Fruit fly (Drosophila melanogaster) whole organism, prepupa: ENCODE data around the gene CG6055.

Source experiments
- Blimp-1 ChIP-seq: fragments of 200-800 bp; sonication (Bioruptor generic); optimal IDR thresholded peaks from 3 replicates; lab custom pipeline; 2017; ENCODE audit warnings: missing biosample characterization, missing genetic modification characterization, mild to moderate bottlenecking, moderate library complexity, missing genetic modification reagents
- CG10631 ChIP-seq: fragments of 200-800 bp; sonication (Bioruptor generic); optimal IDR thresholded peaks from 2 replicates; lab custom pipeline; 2016; ENCODE audit warnings: missing biosample characterization, missing genetic modification characterization
- CG10669 ChIP-seq: fragments of 200-800 bp; sonication (Bioruptor generic); optimal IDR thresholded peaks from 3 replicates; lab custom pipeline; 2018; ENCODE audit warnings: missing biosample characterization, mild to moderate bottlenecking, missing genetic modification characterization, moderate library complexity
- CG11294 ChIP-seq: fragments of 200-800 bp; sonication (Bioruptor generic); IDR thresholded peaks from 2 replicates; pipeline ENCODE4 v1.3.6; 2022; ENCODE audit warnings: missing biosample characterization, missing genetic modification characterization
- CG11762 ChIP-seq: fragments of 200-800 bp; sonication (Bioruptor generic); optimal IDR thresholded peaks from 3 replicates; lab custom pipeline; 2016; ENCODE audit warnings: missing biosample characterization, missing genetic modification characterization; ENCODE audit not compliant: insufficient read depth
- CG11902 ChIP-seq: fragments of 200-800 bp; sonication (Bioruptor generic); optimal IDR thresholded peaks from 3 replicates; lab custom pipeline; 2016; ENCODE audit warnings: missing biosample characterization, missing genetic modification characterization
- CG15336 ChIP-seq: fragments of 200-800 bp; sonication (Bioruptor generic); IDR thresholded peaks from 2 replicates; pipeline ENCODE4 v1.3.6; 2022; ENCODE audit warnings: missing biosample characterization, missing genetic modification characterization
- CG16779 ChIP-seq: fragments of 200-800 bp; sonication (Bioruptor generic); optimal IDR thresholded peaks from 3 replicates; lab custom pipeline; 2017; ENCODE audit warnings: missing biosample characterization, mild to moderate bottlenecking, missing genetic modification characterization
- CG3032 ChIP-seq: fragments of 200-800 bp; optimal IDR thresholded peaks from 2 replicates; lab custom pipeline; 2019; ENCODE audit warnings: missing biosample characterization, mild to moderate bottlenecking, missing genetic modification characterization, moderate library complexity
- CG32006 ChIP-seq: fragments of 200-800 bp; sonication (Bioruptor generic); optimal IDR thresholded peaks from 3 replicates; lab custom pipeline; 2017; ENCODE audit warnings: missing biosample characterization, mild to moderate bottlenecking, missing genetic modification characterization
- CG34406 ChIP-seq: fragments of 200-800 bp; sonication (Bioruptor generic); optimal IDR thresholded peaks from 3 replicates; lab custom pipeline; 2016; ENCODE audit warnings: missing biosample characterization, missing genetic modification characterization
- CG3919 ChIP-seq: fragments of 200-800 bp; sonication (Bioruptor generic); optimal IDR thresholded peaks from 3 replicates; lab custom pipeline; 2016; ENCODE audit warnings: missing biosample characterization, missing genetic modification characterization
- CG4318 ChIP-seq: fragments of 200-800 bp; sonication (Bioruptor generic); optimal IDR thresholded peaks from 3 replicates; lab custom pipeline; 2017; ENCODE audit warnings: missing biosample characterization, mild to moderate bottlenecking, missing genetic modification characterization
- CG6163 ChIP-seq: fragments of 200-800 bp; sonication (Bioruptor generic); IDR thresholded peaks from 3 replicates; pipeline ENCODE4 v1.3.6; 2022; ENCODE audit warnings: missing biosample characterization, missing genetic modification characterization
- CG6276 ChIP-seq: fragments of 200-800 bp; sonication (Bioruptor generic); optimal IDR thresholded peaks from 2 replicates; lab custom pipeline; 2017; ENCODE audit warnings: missing biosample characterization, mild to moderate bottlenecking, missing genetic modification characterization
- CG6808 ChIP-seq: fragments of 200-800 bp; sonication (Bioruptor generic); optimal IDR thresholded peaks from 3 replicates; lab custom pipeline; 2017; ENCODE audit warnings: missing biosample characterization, missing genetic modification characterization, mild to moderate bottlenecking, moderate library complexity, missing genetic modification reagents
- CG6854 ChIP-seq: fragments of 200-800 bp; sonication (Bioruptor generic); optimal IDR thresholded peaks from 2 replicates; lab custom pipeline; 2017; ENCODE audit warnings: missing biosample characterization, mild to moderate bottlenecking, missing genetic modification characterization
- CG7368 ChIP-seq: fragments of 200-800 bp; sonication (Bioruptor generic); optimal IDR thresholded peaks from 3 replicates; lab custom pipeline; 2016; ENCODE audit warnings: missing biosample characterization, missing genetic modification characterization
- CG9139 ChIP-seq: fragments of 200-800 bp; sonication (Bioruptor generic); optimal IDR thresholded peaks from 3 replicates; lab custom pipeline; 2017; ENCODE audit warnings: missing biosample characterization, mild to moderate bottlenecking, missing genetic modification characterization
- Eip75B ChIP-seq: fragments of 200-800 bp; sonication (Bioruptor generic); optimal IDR thresholded peaks from 3 replicates; lab custom pipeline; 2016; ENCODE audit warnings: missing biosample characterization, missing genetic modification characterization
- Eip93F ChIP-seq: fragments of 200-800 bp; sonication (Bioruptor generic); optimal IDR thresholded peaks from 2 replicates; lab custom pipeline; 2016; ENCODE audit warnings: missing biosample characterization, mild to moderate bottlenecking, missing genetic modification characterization
- Ets96B ChIP-seq: fragments of 200-800 bp; optimal IDR thresholded peaks from 2 replicates; lab custom pipeline; 2019; ENCODE audit warnings: missing biosample characterization, mild to moderate bottlenecking, missing genetic modification characterization, moderate library complexity
- Gug ChIP-seq: fragments of 200-800 bp; sonication (Bioruptor generic); IDR thresholded peaks from 2 replicates; pipeline ENCODE4 v1.3.6; 2022; ENCODE audit warnings: missing biosample characterization, missing genetic modification characterization
- Hr38 ChIP-seq: sonication (Bioruptor generic); optimal IDR thresholded peaks from 2 replicates; lab custom pipeline; 2016; ENCODE audit warnings: missing biosample characterization, missing genetic modification characterization
- Hr39 ChIP-seq: fragments of 200-800 bp; sonication (Bioruptor generic); optimal IDR thresholded peaks from 2 replicates; lab custom pipeline; 2016; ENCODE audit warnings: missing biosample characterization, missing genetic modification characterization
- Hr4 ChIP-seq: fragments of 200-800 bp; sonication (Bioruptor generic); optimal IDR thresholded peaks from 3 replicates; lab custom pipeline; 2016; ENCODE audit warnings: missing biosample characterization, missing genetic modification characterization
- Lpt ChIP-seq: fragments of 200-800 bp; sonication (Bioruptor generic); optimal IDR thresholded peaks from 3 replicates; lab custom pipeline; 2016; ENCODE audit warnings: missing biosample characterization, missing genetic modification characterization
- Met ChIP-seq: fragments of 200-800 bp; sonication (Bioruptor generic); optimal IDR thresholded peaks from 3 replicates; lab custom pipeline; 2016; ENCODE audit warnings: missing biosample characterization, missing genetic modification characterization
- OdsH ChIP-seq: fragments of 200-800 bp; sonication (Bioruptor generic); optimal IDR thresholded peaks from 3 replicates; lab custom pipeline; 2016; ENCODE audit warnings: missing biosample characterization, missing genetic modification characterization
- Sox102F ChIP-seq: fragments of 200-800 bp; sonication (Bioruptor generic); optimal IDR thresholded peaks from 2 replicates; lab custom pipeline; 2016; ENCODE audit warnings: missing biosample characterization, mild to moderate bottlenecking, missing genetic modification characterization
- Sox15 ChIP-seq: fragments of 200-800 bp; sonication (Bioruptor generic); optimal IDR thresholded peaks from 3 replicates; lab custom pipeline; 2016; ENCODE audit warnings: missing biosample characterization, missing genetic modification characterization
- acj6 ChIP-seq: fragments of 200-800 bp; sonication (Bioruptor generic); optimal IDR thresholded peaks from 3 replicates; lab custom pipeline; 2016; ENCODE audit warnings: missing biosample characterization, missing genetic modification characterization
- cyc ChIP-seq: fragments of 200-800 bp; sonication (Bioruptor generic); optimal IDR thresholded peaks from 3 replicates; lab custom pipeline; 2016; ENCODE audit warnings: missing biosample characterization, missing genetic modification characterization
- dac ChIP-seq: fragments of 200-800 bp; sonication (Bioruptor generic); optimal IDR thresholded peaks from 2 replicates; lab custom pipeline; 2017; ENCODE audit warnings: missing biosample characterization, mild to moderate bottlenecking, missing genetic modification characterization
- eg ChIP-seq: fragments of 200-800 bp; sonication (Bioruptor generic); IDR thresholded peaks from 3 replicates; pipeline ENCODE4 v1.3.6; 2022; ENCODE audit warnings: missing biosample characterization, missing genetic modification characterization
- esn ChIP-seq: fragments of 200-800 bp; sonication (Bioruptor generic); optimal IDR thresholded peaks from 2 replicates; lab custom pipeline; 2016; ENCODE audit warnings: missing biosample characterization, mild to moderate bottlenecking, missing genetic modification characterization, moderate library complexity
- fd85E ChIP-seq: fragments of 200-800 bp; sonication (Bioruptor generic); optimal IDR thresholded peaks from 3 replicates; lab custom pipeline; 2016; ENCODE audit warnings: missing biosample characterization, missing genetic modification characterization
- fkh ChIP-seq: fragments of 200-800 bp; sonication (Bioruptor generic); optimal IDR thresholded peaks from 3 replicates; lab custom pipeline; 2017; ENCODE audit warnings: missing biosample characterization, mild to moderate bottlenecking, missing genetic modification characterization, moderate library complexity
- pdm3 ChIP-seq: fragments of 200-800 bp; sonication (Bioruptor generic); optimal IDR thresholded peaks from 3 replicates; lab custom pipeline; 2016; ENCODE audit warnings: missing biosample characterization, missing genetic modification characterization
- salr ChIP-seq, 2 experiments: fragments of 200-800 bp; sonication (Bioruptor generic); optimal IDR thresholded peaks; 3 replicates each; lab custom pipeline; 2016 to 2018; ENCODE audit warnings: missing biosample characterization in 2 of 2, missing genetic modification characterization in 2 of 2, mild to moderate bottlenecking in 1 of 2
- spab ChIP-seq: fragments of 200-800 bp; sonication (Bioruptor generic); optimal IDR thresholded peaks from 2 replicates; lab custom pipeline; 2017; ENCODE audit warnings: missing biosample characterization, mild to moderate bottlenecking, missing genetic modification characterization, missing genetic modification reagents
- svp ChIP-seq: fragments of 200-800 bp; sonication (Bioruptor generic); peaks from one replicate; lab custom pipeline; 2016; ENCODE audit warnings: missing biosample characterization, missing genetic modification characterization
- topi ChIP-seq: fragments of 200-800 bp; sonication (Bioruptor generic); optimal IDR thresholded peaks from 3 replicates; lab custom pipeline; 2016; ENCODE audit warnings: missing biosample characterization, missing genetic modification characterization

The CG6055 gene

DNA sequence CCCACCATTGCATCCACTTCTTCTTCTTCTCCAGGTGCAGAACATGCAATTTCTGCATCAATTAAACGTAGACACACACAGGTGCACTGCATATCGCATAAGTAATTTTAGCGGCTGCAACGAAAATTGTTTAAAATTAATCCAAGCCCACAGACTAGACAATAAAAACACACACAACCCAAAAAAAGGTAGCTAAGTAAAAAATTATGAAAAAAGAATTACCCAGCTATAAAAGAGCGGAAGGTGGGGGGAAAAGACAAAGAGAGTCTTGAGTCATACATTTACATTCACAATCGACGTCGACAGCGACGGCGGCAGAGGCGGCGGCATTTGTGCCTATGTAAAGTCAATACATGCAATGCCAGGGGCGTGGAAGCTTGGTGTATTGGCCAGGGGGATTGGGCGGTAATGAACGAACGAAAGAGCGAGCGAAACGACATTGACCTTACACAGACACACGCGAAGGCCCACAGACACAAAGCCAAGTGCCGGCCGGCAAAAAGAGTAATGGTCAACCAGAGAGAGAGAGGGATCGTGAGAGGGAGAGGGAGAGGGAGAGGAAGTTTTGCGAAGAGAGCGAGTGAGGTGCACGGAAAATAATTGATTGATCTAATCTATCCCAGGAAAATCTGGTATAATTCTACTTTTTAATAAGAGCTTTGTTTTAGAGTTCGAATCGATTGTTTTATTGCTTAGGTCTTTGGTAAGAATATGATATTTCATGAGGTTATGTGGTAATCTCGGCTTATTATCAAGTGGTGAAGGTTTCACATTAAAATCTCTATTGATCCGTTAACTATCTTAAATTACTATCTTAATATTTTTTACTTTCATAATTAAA, 48.0 kb upstream of the CG6055 start (continued):
- TF ChIP-seq Hr39 (GFP tag; lab: Kevin White, UChicago) (peak; percentile 66), cyc (peak; percentile 75), Met (GFP tag; lab: Kevin White, UChicago) (peak; percentile 88), CG10631 (GFP tag; lab: Kevin White, UChicago) (peak; percentile 87), CG16779 (tag; lab: Kevin White, UChicago) (peak; percentile 74), Sox15 (GFP tag; lab: Kevin White, UChicago) (peak; percentile 78), svp (GFP tag; lab: Kevin White, UChicago) (peak; percentile 98), spab (GFP tag; lab: Kevin White, UChicago) (peak; percentile 67), CG6808 (GFP tag; lab: Kevin White, UChicago) (peak; percentile 53), Blimp-1 (GFP tag; lab: Kevin White, UChicago) (peak; percentile 72), CG11762 (GFP tag; lab: Kevin White, UChicago) (peak; percentile 79), Eip93F (GFP tag; lab: Kevin White, UChicago) (peak; percentile 57), fd85E (GFP tag; lab: Kevin White, UChicago) (peak; percentile 23), CG6854 (GFP tag; lab: Kevin White, UChicago) (peak; percentile 10), acj6 (GFP tag; lab: Kevin White, UChicago) (peak; percentile 86)

DNA sequence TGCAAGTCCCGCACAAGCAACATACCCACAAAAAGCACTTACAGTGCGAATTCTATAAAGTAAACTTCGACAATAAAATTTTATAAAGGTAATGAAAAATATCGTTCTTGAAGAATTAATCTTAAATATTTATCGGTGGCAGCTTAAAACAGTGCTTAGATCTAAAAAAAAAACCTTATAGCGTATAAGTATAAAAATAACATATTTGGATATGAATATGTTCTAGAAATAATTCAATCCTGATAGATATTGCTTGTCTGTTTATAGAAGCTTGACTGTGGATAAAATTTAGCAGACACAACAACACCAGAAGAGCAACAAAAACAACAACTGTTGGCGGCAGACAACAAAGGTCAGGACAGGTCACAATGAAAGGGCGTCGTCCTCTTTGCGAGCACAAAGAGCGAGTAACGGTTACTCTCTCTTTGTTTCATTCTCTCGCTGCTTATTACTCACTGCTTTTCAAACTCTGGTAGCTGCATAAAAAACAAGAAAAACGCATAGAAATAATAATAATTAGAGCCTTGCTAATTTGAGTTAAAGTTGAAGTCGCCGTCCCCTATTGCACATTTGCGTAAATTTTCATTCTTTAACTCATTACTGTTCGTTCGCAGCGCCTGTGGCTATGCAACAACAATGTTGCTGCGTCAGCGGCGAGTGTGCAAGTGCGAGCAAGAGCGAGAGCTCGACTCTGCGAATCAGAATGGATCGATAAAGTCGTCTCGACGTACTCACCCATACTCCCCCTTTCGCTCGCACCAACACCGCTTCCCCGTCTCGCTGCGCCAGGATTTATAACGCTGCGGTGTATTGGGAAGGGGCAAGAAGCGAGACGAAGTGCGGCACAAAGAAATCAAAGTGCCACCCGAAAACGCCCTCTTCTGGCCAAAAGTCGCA, 46.7 kb upstream of the CG6055 start:
- TF ChIP-seq CG34406 (GFP tag; lab: Kevin White, UChicago), result peak; percentile 70
- peak; percentile 38 for TF ChIP-seq CG4318 (GFP tag; lab: Kevin White, UChicago)
- 0 out of 2 replicates have a peak, but pooled peaks have one; percentile 11 for TF ChIP-seq CG11294 (GFP tag; lab: Robert Waterston, UW)
- no peak for TF ChIP-seq fd85E (GFP tag; lab: Kevin White, UChicago)
- TF ChIP-seq topi (GFP tag; lab: Kevin White, UChicago), result peak; percentile 82
- TF ChIP-seq Hr39 (GFP tag; lab: Kevin White, UChicago), result peak; percentile 69
- TF ChIP-seq Blimp-1 (GFP tag; lab: Kevin White, UChicago), result peak; percentile 62
- TF ChIP-seq Met (GFP tag; lab: Kevin White, UChicago), result peak; percentile 92
- TF ChIP-seq CG3032, result peak; percentile 77
- peak; percentile 50 for TF ChIP-seq CG9139 (GFP tag; lab: Kevin White, UChicago)
- peak; percentile 78 for TF ChIP-seq CG10631 (GFP tag; lab: Kevin White, UChicago)
- TF ChIP-seq Lpt (GFP tag; lab: Kevin White, UChicago), result no peak
- no peak for TF ChIP-seq Sox15 (GFP tag; lab: Kevin White, UChicago)
- TF ChIP-seq CG7368, result no peak
- TF ChIP-seq esn (GFP tag; lab: Kevin White, UChicago), result peak; percentile 89
- TF ChIP-seq Hr38 (GFP tag; lab: Kevin White, UChicago), result no peak
- TF ChIP-seq CG15336 (GFP tag; lab: Robert Waterston, UW), result peak; percentile 64
- TF ChIP-seq Eip93F (GFP tag; lab: Kevin White, UChicago), result no peak
- TF ChIP-seq Gug (GFP tag; lab: Robert Waterston, UW), result no peak
- TF ChIP-seq CG10669, result peak; percentile 64
- peak; percentile 65 for TF ChIP-seq pdm3 (GFP tag; lab: Kevin White, UChicago)
- peak; percentile 69 for TF ChIP-seq cyc
- peak; percentile 15 for TF ChIP-seq spab (GFP tag; lab: Kevin White, UChicago)
- peak; percentile 54 for TF ChIP-seq OdsH (GFP tag; lab: Kevin White, UChicago)
- TF ChIP-seq salr (GFP tag; optimal IDR thresholded peaks at IDR 0.05; lab: Kevin White, UChicago), result peak in 1 of 2 experiments; percentile 43
- TF ChIP-seq CG6163 (GFP tag; lab: Robert Waterston, UW), result peak; percentile 65
- peak; percentile 78 for TF ChIP-seq Eip75B (GFP tag; lab: Kevin White, UChicago)
- TF ChIP-seq CG6276, result peak; percentile 34
- peak; percentile 31 for TF ChIP-seq CG11762 (GFP tag; lab: Kevin White, UChicago)
- peak; percentile 40 for TF ChIP-seq CG11902
- peak; percentile 44 for TF ChIP-seq Hr4 (GFP tag; lab: Kevin White, UChicago)
- TF ChIP-seq CG32006 (GFP tag; lab: Kevin White, UChicago), result peak; percentile 54
- TF ChIP-seq svp (GFP tag; lab: Kevin White, UChicago), result peak; percentile 95
- TF ChIP-seq Sox102F (GFP tag; lab: Kevin White, UChicago), result peak; percentile 79
- no peak for TF ChIP-seq fkh
- peak; percentile 31 for TF ChIP-seq CG6854 (GFP tag; lab: Kevin White, UChicago)
- no peak for TF ChIP-seq dac (GFP tag; lab: Kevin White, UChicago)
- TF ChIP-seq eg (GFP tag; lab: Robert Waterston, UW), result peak; percentile 52; the same call in 1 of the 3 replicates
- TF ChIP-seq Ets96B (tag; lab: Kevin White, UChicago), result peak; percentile 58
- peak; percentile 53 for TF ChIP-seq CG3919
